Fruit fly (Drosophila melanogaster): ENCODE measurements around the gene btl.

btl gene

DNA sequence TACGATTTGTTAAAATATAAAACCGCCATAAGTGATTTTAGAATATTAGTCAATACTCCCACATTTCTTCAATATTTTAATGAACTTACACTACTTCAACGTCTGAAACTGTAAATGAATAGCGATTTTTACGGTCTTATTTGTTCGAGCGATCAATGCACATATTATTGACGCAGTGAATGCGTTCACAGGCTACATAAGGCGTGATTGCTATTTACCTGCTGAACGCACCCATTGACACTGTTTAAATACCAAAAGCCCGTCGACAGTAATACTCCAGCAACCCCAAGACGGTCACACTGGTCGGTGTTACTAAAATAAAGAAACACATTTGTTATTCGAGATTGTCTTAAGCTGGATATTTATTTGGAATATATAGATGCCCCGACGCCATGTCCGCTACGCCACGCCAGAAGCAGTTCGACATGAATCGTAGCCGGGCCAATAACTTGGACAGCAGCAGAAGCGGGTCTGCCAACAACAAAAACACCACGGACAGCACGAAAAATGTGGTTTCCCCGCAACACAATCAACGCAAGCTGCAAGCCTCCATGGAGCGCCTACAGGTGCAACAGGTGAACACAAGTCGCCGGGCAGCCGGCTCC is 24.5 kb upstream of the btl start, which contains the start of gene CG6833 (continued):
- TF ChIP-seq CG5953 (GFP tag; IDR thresholded peaks at IDR 0.05), result peak; percentile 59; the same call in 1 of the 2 replicates
- peak; percentile 61 for TF ChIP-seq CG17802 (tag; optimal IDR thresholded peaks at IDR 0.05)
- peak; percentile 96 for TF ChIP-seq Med (GFP tag)
- TF ChIP-seq CG12942 (GFP tag; optimal IDR thresholded peaks at IDR 0.05), result peak; percentile 43
- TF ChIP-seq CG9797 (GFP tag; optimal IDR thresholded peaks at IDR 0.05), result peak; percentile 87
- TF ChIP-seq CG13287 (GFP tag; IDR thresholded peaks at IDR 0.05; ENCODE audit: partially characterized antibody), result peak; percentile 32
- TF ChIP-seq en (GFP tag; optimal IDR thresholded peaks at IDR 0.05), result no peak
- TF ChIP-seq CG30431 (GFP tag; optimal IDR thresholded peaks at IDR 0.05), result peak; percentile 64
- TF ChIP-seq zfh1 (GFP tag; IDR thresholded peaks at IDR 0.05), result peak; percentile 81
- peak; percentile 86 for TF ChIP-seq Dbx (GFP tag; IDR thresholded peaks at IDR 0.05)
- peak; percentile 78 for TF ChIP-seq ranshi (GFP tag; IDR thresholded peaks at IDR 0.05)
- peak; percentile 66 for TF ChIP-seq her (GFP tag; optimal IDR thresholded peaks at IDR 0.05)
- peak; percentile 71; the same call in 1 of the 3 replicates for TF ChIP-seq so (GFP tag; IDR thresholded peaks at IDR 0.05)
- peak; percentile 72 to 73 for TF ChIP-seq Pdp1 (GFP tag; optimal IDR thresholded peaks at IDR 0.05)
- 0 out of 4 replicates have a peak, but pooled peaks have one; percentile 31 for TF ChIP-seq Dll (GFP tag; IDR thresholded peaks at IDR 0.05; ENCODE audit: partially characterized antibody)
- peak; percentile 57 for TF ChIP-seq Drgx (GFP tag; IDR thresholded peaks at IDR 0.05)
- no peak for TF ChIP-seq Neu2 (GFP tag; optimal IDR thresholded peaks at IDR 0.05; ENCODE audit: borderline replicate concordance)
- no peak for TF ChIP-seq sna (GFP tag; IDR thresholded peaks at IDR 0.05; ENCODE audit: partially characterized antibody)
- no peak for TF ChIP-seq fd102C (GFP tag; optimal IDR thresholded peaks at IDR 0.05)
- peak; percentile 42 for TF ChIP-seq CG9727 (GFP tag; optimal IDR thresholded peaks at IDR 0.05)
- no peak for TF ChIP-seq wor (GFP tag; IDR thresholded peaks at IDR 0.05)
- TF ChIP-seq slp2 (GFP tag; optimal IDR thresholded peaks at IDR 0.05), result peak; percentile 54
- no peak for TF ChIP-seq sim (GFP tag; IDR thresholded peaks at IDR 0.05)
- peak; percentile 48; the same call in 1 of the 2 replicates for TF ChIP-seq ap (GFP tag; IDR thresholded peaks at IDR 0.05)
- peak; percentile 19 for TF ChIP-seq Dp (GFP tag; optimal IDR thresholded peaks at IDR 0.05)
- peak; percentile 69 for TF ChIP-seq sug (tag; optimal IDR thresholded peaks at IDR 0.05)
- TF ChIP-seq CG9932 (GFP tag; IDR thresholded peaks at IDR 0.05), result peak; percentile 93
- no peak for TF ChIP-seq CG6791 (GFP tag; IDR thresholded peaks at IDR 0.05; ENCODE audit: partially characterized antibody)
- peak; percentile 92 for TF ChIP-seq row (GFP tag; IDR thresholded peaks at IDR 0.05)
- TF ChIP-seq chn (GFP tag; optimal IDR thresholded peaks at IDR 0.05), result peak; percentile 74
- no peak for TF ChIP-seq CG17612 (GFP tag; IDR thresholded peaks at IDR 0.05)
- TF ChIP-seq CG7963 (GFP tag; IDR thresholded peaks at IDR 0.05; ENCODE audit: partially characterized antibody), result no peak
- TF ChIP-seq CHES-1-like (GFP tag; optimal IDR thresholded peaks at IDR 0.05), result peak; percentile 77
- TF ChIP-seq toy (GFP tag; IDR thresholded peaks at IDR 0.05), result peak; percentile 41; the same call in 1 of the 2 replicates
- TF ChIP-seq CG17568 (GFP tag; optimal IDR thresholded peaks at IDR 0.05), result no peak
- peak; percentile 91 for TF ChIP-seq vvl (GFP tag; IDR thresholded peaks at IDR 0.05)
- TF ChIP-seq run (tag; optimal IDR thresholded peaks at IDR 0.05), result no peak
- TF ChIP-seq CG2202 (tag; optimal IDR thresholded peaks at IDR 0.05), result no peak
- no peak for TF ChIP-seq insv (GFP tag; optimal IDR thresholded peaks at IDR 0.05)
- peak; percentile 6 for TF ChIP-seq da (GFP tag; optimal IDR thresholded peaks at IDR 0.05)
- no peak for TF ChIP-seq ac (GFP tag; optimal IDR thresholded peaks at IDR 0.05)
- peak; percentile 72; the same call in 1 of the 3 replicates for TF ChIP-seq gce (GFP tag; IDR thresholded peaks at IDR 0.05)
- peak; percentile 63 for TF ChIP-seq bab2 (GFP tag; optimal IDR thresholded peaks at IDR 0.05)
- TF ChIP-seq dm (GFP tag; optimal IDR thresholded peaks at IDR 0.05), result peak; percentile 64
- TF ChIP-seq CG11560 (tag; IDR thresholded peaks at IDR 0.05), result peak; percentile 39; the same call in 1 of the 3 replicates
- peak; percentile 72 for TF ChIP-seq repo (GFP tag; optimal IDR thresholded peaks at IDR 0.05)
- no peak for TF ChIP-seq btn (GFP tag; optimal IDR thresholded peaks at IDR 0.05)
- TF ChIP-seq ssp (GFP tag; IDR thresholded peaks at IDR 0.05), result peak; percentile 77
- TF ChIP-seq gem (tag; optimal IDR thresholded peaks at IDR 0.05), result peak; percentile 64
- peak; percentile 43 for TF ChIP-seq CG10543 (GFP tag; optimal IDR thresholded peaks at IDR 0.05)
